Fruit fly (Drosophila melanogaster) Kc167 (cell line): ENCODE data around the gene Rbp1-like.

Experiments
- h ChIP-seq: fragments of >200 bp; optimal IDR thresholded peaks from 3 replicates; lab custom pipeline; 2018; ENCODE audit warnings: missing external identifiers
- psq ChIP-seq: fragments of >200 bp; optimal IDR thresholded peaks from 2 replicates; lab custom pipeline; 2017; ENCODE audit warnings: missing external identifiers
- ttk ChIP-seq: sonication (Bioruptor generic); optimal IDR thresholded peaks from 2 replicates; lab custom pipeline; 2017; ENCODE audit warnings: missing external identifiers

- peak; percentile 73 for TF ChIP-seq psq (lab: Kevin White, UChicago)
- TF ChIP-seq ttk (lab: Kevin White, UChicago): no peak
- TF ChIP-seq h (lab: Kevin White, UChicago): no peak
Measured at dm6 chrX:13403962-13404830, 19.5 kb upstream of the Rbp1-like start, which contains the start of gene GstT4.
